Worm (Caenorhabditis elegans) whole organism, L2 larva: ENCODE measurements around the gene srt-44.

Experiments used
- C34F6.9 ChIP-seq: fragments of 150-350 bp; optimal IDR thresholded peaks from 2 replicates; lab custom pipeline; 2014; ENCODE audit warnings: missing biosample characterization, missing genetic modification characterization
- F13H6.1 ChIP-seq: sonication (generic microtip); optimal IDR thresholded peaks from 2 replicates; lab custom pipeline; 2016; ENCODE audit warnings: missing genetic modification characterization, missing compliant biosample characterization
- ZK546.5 ChIP-seq: sonication (generic microtip); optimal IDR thresholded peaks from 2 replicates; lab custom pipeline; 2017; ENCODE audit warnings: missing biosample characterization, missing genetic modification characterization
- alr-1 ChIP-seq: fragments of 150-350 bp; optimal IDR thresholded peaks from 2 replicates; lab custom pipeline; 2014; ENCODE audit warnings: missing biosample characterization, missing genetic modification characterization
- aly-2 ChIP-seq: fragments of 150-350 bp; optimal IDR thresholded peaks from 2 replicates; lab custom pipeline; 2014; ENCODE audit warnings: missing biosample characterization, missing genetic modification characterization
- ama-1 ChIP-seq: fragments of 150-350 bp; optimal IDR thresholded peaks from 2 replicates; lab custom pipeline; 2018; ENCODE audit warnings: inconsistent platforms
- blmp-1 ChIP-seq: sonication (generic microtip); optimal IDR thresholded peaks from 2 replicates; lab custom pipeline; 2017; ENCODE audit warnings: missing genetic modification characterization, mild to moderate bottlenecking, missing compliant biosample characterization, antibody characterized with exemption, moderate library complexity; ENCODE audit not compliant: insufficient read depth
- ceh-16 ChIP-seq: fragments of 150-350 bp; optimal IDR thresholded peaks from 2 replicates; lab custom pipeline; 2014; ENCODE audit warnings: missing biosample characterization, missing genetic modification characterization
- ceh-82 ChIP-seq: fragments of 150-350 bp; optimal IDR thresholded peaks from 2 replicates; lab custom pipeline; 2014; ENCODE audit warnings: missing biosample characterization, missing genetic modification characterization
- crh-2 ChIP-seq: sonication (generic microtip); optimal IDR thresholded peaks from 2 replicates; lab custom pipeline; 2017; ENCODE audit warnings: missing biosample characterization, missing genetic modification characterization
- elt-1 ChIP-seq: fragments of 150-350 bp; optimal IDR thresholded peaks from 2 replicates; lab custom pipeline; 2014; ENCODE audit warnings: missing biosample characterization, missing genetic modification characterization
- elt-3 ChIP-seq: sonication (generic microtip); optimal IDR thresholded peaks from 2 replicates; lab custom pipeline; 2017; ENCODE audit warnings: missing biosample characterization, missing genetic modification characterization
- fos-1 ChIP-seq: fragments of 150-350 bp; optimal IDR thresholded peaks from 2 replicates; lab custom pipeline; 2014; ENCODE audit warnings: missing biosample characterization, missing genetic modification characterization
- gmeb-1 ChIP-seq: fragments of 150-350 bp; optimal IDR thresholded peaks from 2 replicates; lab custom pipeline; 2014; ENCODE audit warnings: missing biosample characterization, missing genetic modification characterization
- lin-39 ChIP-seq: fragments of 150-350 bp; optimal IDR thresholded peaks from 2 replicates; lab custom pipeline; 2014; ENCODE audit warnings: missing biosample characterization, missing genetic modification reagents, missing genetic modification characterization
- mbf-1 ChIP-seq: sonication (generic microtip); optimal IDR thresholded peaks from 2 replicates; lab custom pipeline; 2017; ENCODE audit warnings: missing biosample characterization, missing genetic modification characterization
- mdl-1 ChIP-seq, 2 experiments: fragments of 150-350 bp in 1 of 2; sonication (generic microtip) in 1 of 2; optimal IDR thresholded peaks; 2 replicates each; lab custom pipeline; 2017; ENCODE audit warnings: missing biosample characterization in 2 of 2, missing genetic modification characterization in 2 of 2
- nhr-10 ChIP-seq: sonication (generic microtip); optimal IDR thresholded peaks from 2 replicates; lab custom pipeline; 2017; ENCODE audit warnings: missing biosample characterization, missing genetic modification characterization
- nhr-11 ChIP-seq: fragments of 150-350 bp; optimal IDR thresholded peaks from 2 replicates; lab custom pipeline; 2014; ENCODE audit warnings: missing biosample characterization, missing genetic modification characterization
- nhr-12 ChIP-seq: fragments of 150-350 bp; optimal IDR thresholded peaks from 2 replicates; lab custom pipeline; 2014; ENCODE audit warnings: missing biosample characterization, missing genetic modification characterization
- nhr-129 ChIP-seq: fragments of 150-350 bp; optimal IDR thresholded peaks from 2 replicates; lab custom pipeline; 2014; ENCODE audit warnings: missing biosample characterization, missing genetic modification characterization
- nhr-23 ChIP-seq: fragments of 150-350 bp; optimal IDR thresholded peaks from 2 replicates; lab custom pipeline; 2014; ENCODE audit warnings: missing biosample characterization, missing genetic modification reagents, missing genetic modification characterization
- nhr-237 ChIP-seq: fragments of 150-350 bp; optimal IDR thresholded peaks from 2 replicates; lab custom pipeline; 2014; ENCODE audit warnings: missing biosample characterization, missing genetic modification characterization
- nhr-25 ChIP-seq: fragments of 150-350 bp; sonication (generic microtip); optimal IDR thresholded peaks from 3 replicates; lab custom pipeline; 2014; ENCODE audit warnings: missing biosample characterization, missing genetic modification characterization
- nhr-6 ChIP-seq: fragments of 150-350 bp; optimal IDR thresholded peaks from 2 replicates; lab custom pipeline; 2014; ENCODE audit warnings: missing biosample characterization, missing genetic modification characterization
- nhr-77 ChIP-seq: fragments of 150-350 bp; optimal IDR thresholded peaks from 2 replicates; lab custom pipeline; 2014; ENCODE audit warnings: missing biosample characterization, missing genetic modification characterization
- peb-1 ChIP-seq: fragments of 150-350 bp; optimal IDR thresholded peaks from 2 replicates; lab custom pipeline; 2014; ENCODE audit warnings: missing biosample characterization, missing genetic modification characterization
- sma-3 ChIP-seq: sonication (generic microtip); optimal IDR thresholded peaks from 2 replicates; lab custom pipeline; 2016; ENCODE audit warnings: missing genetic modification reagents, missing genetic modification characterization, missing compliant biosample characterization
- sma-9 ChIP-seq, 2 experiments: fragments of 150-350 bp in 1 of 2; sonication (generic microtip) in 1 of 2; optimal IDR thresholded peaks; 2 replicates each; lab custom pipeline; 2014 to 2016; ENCODE audit warnings: missing genetic modification characterization in 2 of 2, mild to moderate bottlenecking in 1 of 2, missing biosample characterization in 1 of 2, missing compliant biosample characterization in 1 of 2, missing genetic modification reagents in 1 of 2, moderate library complexity in 1 of 2
- snpc-4 ChIP-seq: fragments of 150-350 bp; optimal IDR thresholded peaks from 2 replicates; lab custom pipeline; 2014; ENCODE audit warnings: missing biosample characterization, missing genetic modification characterization
- unc-62 ChIP-seq: fragments of 150-350 bp; optimal IDR thresholded peaks from 2 replicates; lab custom pipeline; 2014; ENCODE audit warnings: missing biosample characterization, missing genetic modification reagents, missing genetic modification characterization
- zag-1 ChIP-seq: fragments of 150-350 bp; optimal IDR thresholded peaks from 2 replicates; lab custom pipeline; 2014; ENCODE audit warnings: missing biosample characterization, missing genetic modification characterization

Gene srt-44

ce11 chrIV:15114324-15114723 is 10.9 kb downstream of the srt-44 start, which contains the start of gene M199.135:
M199.135 (plus strand) TSS chrIV:15114624.
- TF ChIP-seq gmeb-1 (tag; lab: Kevin White, UChicago), result no peak
- no peak for TF ChIP-seq nhr-25
- no peak for TF ChIP-seq C34F6.9
- TF ChIP-seq nhr-129 (tag; lab: Kevin White, UChicago), result no peak

- TF ChIP-seq elt-3 (tag; lab: Kevin White, UChicago), result no peak
- no peak for TF ChIP-seq mdl-1 (tag; optimal IDR thresholded peaks at IDR 0.05; lab: Kevin White, UChicago)
- TF ChIP-seq mbf-1 (tag; lab: Kevin White, UChicago), result no peak
- no peak for TF ChIP-seq unc-62 (GFP tag; lab: Kevin White, UChicago)
- TF ChIP-seq peb-1 (tag; lab: Kevin White, UChicago), result no peak
- TF ChIP-seq ceh-16, result no peak
- no peak for TF ChIP-seq zag-1
- no peak for TF ChIP-seq alr-1 (tag; lab: Kevin White, UChicago)
- TF ChIP-seq nhr-11, result no peak
- no peak for TF ChIP-seq nhr-12 (tag; lab: Kevin White, UChicago)
Observed at ce11 chrIV:15118390-15118789, 15.0 kb downstream of the srt-44 start, which contains the start of gene M199.136. M199.136 (plus strand) TSS chrIV:15118690.

ce11 chrIV:15119268-15119667 is 15.8 kb downstream of the srt-44 start:
- TF ChIP-seq nhr-11 (no peak), zag-1 (no peak), alr-1 (tag; lab: Kevin White, UChicago) (no peak), elt-1 (tag; lab: Kevin White, UChicago) (no peak), nhr-23 (tag; lab: Kevin White, UChicago) (no peak), sma-9 (GFP tag; optimal IDR thresholded peaks at IDR 0.05; lab: Kevin White, UChicago) (no peak), sma-9 (tag; optimal IDR thresholded peaks at IDR 0.05; lab: Kevin White, UChicago) (no peak), ceh-82 (tag; lab: Kevin White, UChicago) (no peak), unc-62 (GFP tag; lab: Kevin White, UChicago) (no peak), crh-2 (no peak), fos-1 (tag; lab: Kevin White, UChicago) (no peak)

ce11 chrIV:15120746-15121145 is 17.3 kb downstream of the srt-44 start, which contains the start of gene clec-189:
clec-189 (plus strand) TSS chrIV:15120837.
- TF ChIP-seq nhr-10, result no peak
- TF ChIP-seq sma-3 (GFP tag; lab: Kevin White, UChicago), result no peak
- no peak for TF ChIP-seq aly-2 (tag; lab: Kevin White, UChicago)
- no peak for TF ChIP-seq ZK546.5
- TF ChIP-seq nhr-11, result no peak
- TF ChIP-seq sma-9 (GFP tag; optimal IDR thresholded peaks at IDR 0.05; lab: Kevin White, UChicago), result no peak
- no peak for TF ChIP-seq sma-9 (tag; optimal IDR thresholded peaks at IDR 0.05; lab: Kevin White, UChicago)

- TF ChIP-seq aly-2 (tag; lab: Kevin White, UChicago) (no peak), snpc-4 (no peak), nhr-129 (tag; lab: Kevin White, UChicago) (no peak), lin-39 (no peak), nhr-10 (no peak), blmp-1 (tag; lab: Kevin White, UChicago) (no peak), nhr-6 (tag; lab: Kevin White, UChicago) (no peak), C34F6.9 (no peak), ama-1 (lab: Kevin White, UChicago) (no peak), gmeb-1 (tag; lab: Kevin White, UChicago) (no peak)
Observed at ce11 chrIV:15122882-15123281, 19.5 kb downstream of the srt-44 start, which contains the start of gene M199.7. M199.7 (plus strand) TSS chrIV:15123182.

ce11 chrIV:15126021-15126420 is 22.6 kb downstream of the srt-44 start, which contains the start of gene clec-190:
clec-190 (minus strand) TSS chrIV:15126121.
- TF ChIP-seq nhr-10 (no peak), lin-39 (no peak), nhr-77 (no peak), nhr-237 (tag; lab: Kevin White, UChicago) (no peak), F13H6.1 (tag; lab: Kevin White, UChicago) (no peak), nhr-11 (no peak), zag-1 (no peak), peb-1 (tag; lab: Kevin White, UChicago) (no peak)
